Fruit fly (Drosophila melanogaster): ENCODE data around the gene BicD.

- TF ChIP-seq CTCF (optimal IDR thresholded peaks at IDR 0.05) (no peak), CG8478 (optimal IDR thresholded peaks at IDR 0.05) (no peak)
Measured at dm6 chr2L:17472582-17473524, at the start of gene BicD.

All from S2 (cell line).